Worm (Caenorhabditis elegans) whole organism, young adult: Measurements from ENCODE around the gene dyn-1.

Source experiments
- B0261.1 ChIP-seq: sonication (generic microtip); optimal IDR thresholded peaks from 2 replicates; lab custom pipeline; 2016; ENCODE audit warnings: mild to moderate bottlenecking, missing genetic modification characterization, moderate library complexity, missing compliant biosample characterization
- F55B11.4 ChIP-seq: sonication (generic microtip); optimal IDR thresholded peaks from 2 replicates; lab custom pipeline; 2016; ENCODE audit warnings: missing compliant biosample characterization, missing genetic modification characterization, borderline replicate concordance; ENCODE audit not compliant: insufficient read depth
- Y53F4B.3 ChIP-seq: fragments of 200-800 bp; sonication (Bioruptor generic); IDR thresholded peaks from 2 replicates; pipeline ENCODE4 v1.3.6; 2022; ENCODE audit warnings: missing genetic modification reagents, missing genetic modification characterization, missing compliant biosample characterization
- ama-1 ChIP-seq, 3 experiments: fragments of 150-350 bp in 1 of 3; sonication (generic microtip) in 2 of 3; optimal IDR thresholded peaks; 2 replicates each; lab custom pipeline; 2014 to 2018; ENCODE audit warnings: missing biosample characterization in 2 of 3, missing genetic modification characterization in 2 of 3, missing genetic modification reagents in 2 of 3
- bed-1 ChIP-seq: fragments of 200-800 bp; sonication (Bioruptor generic); IDR thresholded peaks from 2 replicates; pipeline ENCODE4 v1.3.6; 2022; ENCODE audit warnings: missing genetic modification reagents, missing genetic modification characterization, missing compliant biosample characterization
- dpl-1 ChIP-seq: fragments of 150-350 bp; optimal IDR thresholded peaks from 2 replicates; lab custom pipeline; 2014; ENCODE audit warnings: missing biosample characterization, missing genetic modification reagents, missing genetic modification characterization
- him-1 ChIP-seq: sonication (generic microtip); optimal IDR thresholded peaks from 2 replicates; lab custom pipeline; 2016; ENCODE audit warnings: missing genotype, missing genetic modification reagents, missing genetic modification characterization, missing compliant biosample characterization
- hlh-12 ChIP-seq: sonication (generic microtip); optimal IDR thresholded peaks from 2 replicates; lab custom pipeline; 2016; ENCODE audit warnings: missing genetic modification characterization, missing compliant biosample characterization
- hlh-26 ChIP-seq: fragments of 200-800 bp; sonication (Bioruptor generic); conservative IDR thresholded peaks from 2 replicates; pipeline ENCODE4 v1.3.6; 2022; ENCODE audit warnings: missing genetic modification reagents, missing genetic modification characterization, missing compliant biosample characterization
- mes-4 ChIP-seq: sonication (generic microtip); optimal IDR thresholded peaks from 2 replicates; lab custom pipeline; 2016; ENCODE audit warnings: missing genotype, missing genetic modification characterization, missing compliant biosample characterization
- pbrm-1 ChIP-seq: fragments of 200-800 bp; sonication (Bioruptor generic); IDR thresholded peaks from 2 replicates; pipeline ENCODE4 v1.3.6; 2022; ENCODE audit warnings: missing genetic modification reagents, missing genetic modification characterization, missing compliant biosample characterization
- pha-4 ChIP-seq: fragments of 150-350 bp; sonication (generic microtip); optimal IDR thresholded peaks from 2 replicates; lab custom pipeline; 2014; ENCODE audit warnings: missing biosample characterization, missing genetic modification reagents, missing genetic modification characterization
- snpc-1.3 ChIP-seq: sonication (generic microtip); optimal IDR thresholded peaks from 2 replicates; lab custom pipeline; 2017; ENCODE audit warnings: missing genetic modification characterization, mild to moderate bottlenecking, missing compliant biosample characterization, antibody characterized with exemption, moderate library complexity, missing genotype, missing genetic modification reagents; ENCODE audit not compliant: insufficient read depth
- ztf-22 ChIP-seq: fragments of 200-800 bp; sonication (Bioruptor generic); optimal IDR thresholded peaks from 2 replicates; lab custom pipeline; 2018; ENCODE audit warnings: mild to moderate bottlenecking, missing genetic modification characterization, moderate library complexity, missing compliant biosample characterization

- no peak for TF ChIP-seq Y53F4B.3 (GFP tag; lab: Robert Waterston, UW)
- no peak for TF ChIP-seq ztf-22
- no peak for TF ChIP-seq pbrm-1 (GFP tag; lab: Robert Waterston, UW)
- no peak for TF ChIP-seq bed-1
- TF ChIP-seq dpl-1 (GFP tag; lab: Kevin White, UChicago): no peak
- TF ChIP-seq snpc-1.3 (tag; lab: Kevin White, UChicago): no peak
- TF ChIP-seq mes-4 (tag; lab: Kevin White, UChicago): no peak
- TF ChIP-seq B0261.1 (tag; lab: Kevin White, UChicago): no peak
- no peak for TF ChIP-seq pha-4 (tag; lab: Kevin White, UChicago)
- no peak for TF ChIP-seq hlh-12 (tag; lab: Kevin White, UChicago)
- TF ChIP-seq hlh-26 (GFP tag; lab: Robert Waterston, UW): no peak
- TF ChIP-seq ama-1 (optimal IDR thresholded peaks at IDR 0.05; lab: Kevin White, UChicago): no peak
- TF ChIP-seq ama-1 (GFP tag; optimal IDR thresholded peaks at IDR 0.05; lab: Kevin White, UChicago): no peak
- no peak for TF ChIP-seq F55B11.4
- no peak for TF ChIP-seq him-1 (tag; lab: Kevin White, UChicago)
Observed at ce11 chrX:15547896-15548295, 20.8 kb upstream of the dyn-1 start.
